Worm (Caenorhabditis elegans) whole organism, mixed stage, embryonic: Measurements from ENCODE around the gene F55B12.2.

ENCODE experiments used
- M03D4.4 ChIP-seq: sonication (generic microtip); optimal IDR thresholded peaks from 2 replicates; lab custom pipeline; 2017; ENCODE audit warnings: mild to moderate bottlenecking, missing genetic modification characterization, missing compliant biosample characterization
- bed-3 ChIP-seq: fragments of 200-800 bp; sonication (Bioruptor generic); optimal IDR thresholded peaks from 3 replicates; lab custom pipeline; 2018; ENCODE audit warnings: mild to moderate bottlenecking, missing genetic modification characterization, moderate library complexity, missing compliant biosample characterization
- blmp-1 ChIP-seq: fragments of 150-350 bp; optimal IDR thresholded peaks from 2 replicates; lab custom pipeline; 2014; ENCODE audit warnings: missing biosample characterization, missing genetic modification characterization
- ceh-39 ChIP-seq: fragments of 150-350 bp; optimal IDR thresholded peaks from 2 replicates; lab custom pipeline; 2014; ENCODE audit warnings: missing biosample characterization, missing genetic modification characterization
- ceh-43 ChIP-seq: fragments of 200-800 bp; sonication (Bioruptor generic); optimal IDR thresholded peaks from 2 replicates; lab custom pipeline; 2018; ENCODE audit warnings: mild to moderate bottlenecking, missing genetic modification characterization, moderate library complexity, missing compliant biosample characterization
- ceh-83 ChIP-seq: fragments of 200-800 bp; sonication (Bioruptor generic); optimal IDR thresholded peaks from 2 replicates; lab custom pipeline; 2018; ENCODE audit warnings: mild to moderate bottlenecking, missing genetic modification characterization, missing compliant biosample characterization
- ces-1 ChIP-seq: fragments of 150-350 bp; optimal IDR thresholded peaks from 2 replicates; lab custom pipeline; 2014; ENCODE audit warnings: missing biosample characterization, missing genetic modification reagents, missing genetic modification characterization
- cnd-1 ChIP-seq: fragments of 200-800 bp; sonication (Bioruptor generic); optimal IDR thresholded peaks from 2 replicates; lab custom pipeline; 2018; ENCODE audit warnings: mild to moderate bottlenecking, missing genetic modification characterization, missing compliant biosample characterization
- drap-1 ChIP-seq: fragments of 200-800 bp; sonication (Bioruptor generic); optimal IDR thresholded peaks from 3 replicates; lab custom pipeline; 2018; ENCODE audit warnings: mild to moderate bottlenecking, missing genetic modification characterization, missing compliant biosample characterization
- elt-1 ChIP-seq: sonication (generic microtip); optimal IDR thresholded peaks from 2 replicates; lab custom pipeline; 2017; ENCODE audit warnings: missing genetic modification characterization, mild to moderate bottlenecking, missing compliant biosample characterization, antibody characterized with exemption, moderate library complexity, borderline replicate concordance; ENCODE audit not compliant: insufficient read depth
- elt-3 ChIP-seq: fragments of 150-350 bp; optimal IDR thresholded peaks from 2 replicates; lab custom pipeline; 2014; ENCODE audit warnings: missing biosample characterization, missing genetic modification characterization
- flh-1 ChIP-seq: fragments of 200-800 bp; sonication (Bioruptor generic); optimal IDR thresholded peaks from 2 replicates; lab custom pipeline; 2018; ENCODE audit warnings: mild to moderate bottlenecking, missing genetic modification characterization, moderate library complexity, missing compliant biosample characterization
- ham-2 ChIP-seq: fragments of 200-800 bp; sonication (Bioruptor generic); optimal IDR thresholded peaks from 2 replicates; lab custom pipeline; 2018; ENCODE audit warnings: mild to moderate bottlenecking, missing genetic modification characterization, missing compliant biosample characterization
- hlh-1 ChIP-seq: fragments of 150-350 bp; optimal IDR thresholded peaks from 2 replicates; lab custom pipeline; 2014; ENCODE audit warnings: missing biosample characterization, missing genetic modification reagents, missing genetic modification characterization
- lin-13 ChIP-seq: fragments of 150-350 bp; optimal IDR thresholded peaks from 2 replicates; lab custom pipeline; 2014; ENCODE audit warnings: missing biosample characterization, missing genetic modification characterization
- lin-32 ChIP-seq: fragments of 200-800 bp; sonication (Bioruptor generic); optimal IDR thresholded peaks from 2 replicates; lab custom pipeline; 2018; ENCODE audit warnings: mild to moderate bottlenecking, missing genetic modification characterization, missing compliant biosample characterization
- lsy-2 ChIP-seq: fragments of 150-350 bp; optimal IDR thresholded peaks from 2 replicates; lab custom pipeline; 2014; ENCODE audit warnings: missing biosample characterization, missing genetic modification characterization
- mab-5 ChIP-seq: fragments of 150-350 bp; optimal IDR thresholded peaks from 2 replicates; lab custom pipeline; 2014; ENCODE audit warnings: missing biosample characterization, missing genetic modification characterization
- mep-1 ChIP-seq: fragments of 150-350 bp; optimal IDR thresholded peaks from 2 replicates; lab custom pipeline; 2017; ENCODE audit warnings: missing biosample characterization, missing genetic modification reagents, missing genetic modification characterization, inconsistent platforms
- mls-2 ChIP-seq: sonication (generic microtip); optimal IDR thresholded peaks from 2 replicates; lab custom pipeline; 2016; ENCODE audit warnings: mild to moderate bottlenecking, missing genetic modification characterization, moderate library complexity, missing compliant biosample characterization
- nhr-12 ChIP-seq: fragments of 150-350 bp; optimal IDR thresholded peaks from 2 replicates; lab custom pipeline; 2014; ENCODE audit warnings: missing biosample characterization, missing genetic modification characterization
- nhr-2 ChIP-seq: fragments of 150-350 bp; optimal IDR thresholded peaks from 2 replicates; lab custom pipeline; 2014; ENCODE audit warnings: missing biosample characterization, missing genetic modification characterization
- nhr-237 ChIP-seq: fragments of 150-350 bp; optimal IDR thresholded peaks from 2 replicates; lab custom pipeline; 2014; ENCODE audit warnings: missing biosample characterization, missing genetic modification characterization
- nhr-28 ChIP-seq: fragments of 150-350 bp; optimal IDR thresholded peaks from 2 replicates; lab custom pipeline; 2014; ENCODE audit warnings: missing biosample characterization, missing genetic modification characterization
- nhr-76 ChIP-seq: sonication (generic microtip); optimal IDR thresholded peaks from 2 replicates; lab custom pipeline; 2017; ENCODE audit warnings: missing biosample characterization, missing genetic modification characterization
- pha-4 ChIP-seq: fragments of 150-350 bp; optimal IDR thresholded peaks from 2 replicates; lab custom pipeline; 2018; ENCODE audit warnings: missing biosample characterization, missing genetic modification reagents, missing genetic modification characterization
- sem-2 ChIP-seq: fragments of 200-800 bp; sonication (Bioruptor generic); optimal IDR thresholded peaks from 2 replicates; lab custom pipeline; 2018; ENCODE audit warnings: mild to moderate bottlenecking, missing genetic modification characterization, missing compliant biosample characterization
- snpc-4 ChIP-seq: fragments of 150-350 bp; optimal IDR thresholded peaks from 2 replicates; lab custom pipeline; 2014; ENCODE audit warnings: missing biosample characterization, missing genetic modification characterization
- sptf-1 ChIP-seq: sonication (generic microtip); optimal IDR thresholded peaks from 2 replicates; lab custom pipeline; 2017; ENCODE audit warnings: mild to moderate bottlenecking, missing genetic modification characterization, moderate library complexity, missing compliant biosample characterization
- tbx-8 ChIP-seq: fragments of 200-800 bp; sonication (Bioruptor generic); optimal IDR thresholded peaks from 2 replicates; lab custom pipeline; 2018; ENCODE audit warnings: mild to moderate bottlenecking, missing genetic modification characterization, moderate library complexity, missing compliant biosample characterization
- unc-120 ChIP-seq: sonication (generic microtip); optimal IDR thresholded peaks from 2 replicates; lab custom pipeline; 2017; ENCODE audit warnings: missing genetic modification characterization, missing compliant biosample characterization; ENCODE audit not compliant: poor library complexity, severe bottlenecking
- unc-39 ChIP-seq: fragments of 150-350 bp; optimal IDR thresholded peaks from 2 replicates; lab custom pipeline; 2014; ENCODE audit warnings: missing biosample characterization, missing genetic modification characterization
- unc-62 ChIP-seq: fragments of 150-350 bp; optimal IDR thresholded peaks from 2 replicates; lab custom pipeline; 2014; ENCODE audit warnings: missing biosample characterization, missing genetic modification reagents, missing genetic modification characterization
- zip-8 ChIP-seq: fragments of 150-350 bp; optimal IDR thresholded peaks from 2 replicates; lab custom pipeline; 2014; ENCODE audit warnings: missing biosample characterization, missing genetic modification characterization
- ztf-11 ChIP-seq: fragments of 150-350 bp; optimal IDR thresholded peaks from 2 replicates; lab custom pipeline; 2014; ENCODE audit warnings: missing biosample characterization, missing genetic modification characterization

Gene F55B12.2

ce11 chrV:13812931-13813330, 3.8 kb downstream of the F55B12.2 start, which contains the start of gene ceh-24:
ceh-24 (plus strand) TSS chrV:13813231.
- TF ChIP-seq ztf-11 = no peak
- no peak for TF ChIP-seq zip-8 (tag; lab: Kevin White, UChicago)
- TF ChIP-seq ceh-39 (tag; lab: Kevin White, UChicago) = no peak
- no peak for TF ChIP-seq nhr-12 (tag; lab: Kevin White, UChicago)
- TF ChIP-seq tbx-8 (GFP tag; lab: Kevin White, UChicago) = no peak
- no peak for TF ChIP-seq lsy-2
- TF ChIP-seq elt-1 (tag; lab: Kevin White, UChicago) = no peak
- no peak for TF ChIP-seq flh-1
- no peak for TF ChIP-seq nhr-237 (tag; lab: Kevin White, UChicago)
- no peak for TF ChIP-seq nhr-76 (tag; lab: Kevin White, UChicago)
- TF ChIP-seq blmp-1 (tag; lab: Kevin White, UChicago) = no peak

ce11 chrV:13812330-13812729, 4.4 kb downstream of the F55B12.2 start:
- TF ChIP-seq lin-32 (no peak), ces-1 (GFP tag; lab: Kevin White, UChicago) (peak; percentile 89)
- TF ChIP-seq, all 35 proteins: peak for 1

ce11 chrV:13808462-13808867, 8.3 kb downstream of the F55B12.2 start:
- TF ChIP-seq nhr-12 (tag; lab: Kevin White, UChicago) (no peak), nhr-76 (tag; lab: Kevin White, UChicago) (no peak), nhr-28 (tag; lab: Kevin White, UChicago) (no peak), M03D4.4 (tag; lab: Kevin White, UChicago) (peak; percentile 45), nhr-2 (tag; lab: Kevin White, UChicago) (peak; percentile 76), elt-3 (tag; lab: Kevin White, UChicago) (no peak), pha-4 (tag; lab: Kevin White, UChicago) (peak; percentile 64), zip-8 (tag; lab: Kevin White, UChicago) (peak; percentile 3), tbx-8 (GFP tag; lab: Kevin White, UChicago) (no peak), bed-3 (GFP tag; lab: Kevin White, UChicago) (no peak), cnd-1 (tag; lab: Kevin White, UChicago) (peak; percentile 69), sem-2 (GFP tag; lab: Kevin White, UChicago) (no peak), mab-5 (no peak), ztf-11 (no peak), lin-32 (no peak), unc-39 (no peak), sptf-1 (tag; lab: Kevin White, UChicago) (peak; percentile 53), mep-1 (tag; lab: Kevin White, UChicago) (peak; percentile 74), lin-13 (tag; lab: Kevin White, UChicago) (peak; percentile 15), mls-2 (peak; percentile 75), ces-1 (GFP tag; lab: Kevin White, UChicago) (peak; percentile 43), nhr-237 (tag; lab: Kevin White, UChicago) (no peak), ham-2 (peak; percentile 96), unc-120 (tag; lab: Kevin White, UChicago) (peak; percentile 74), lsy-2 (peak; percentile 16), ceh-83 (GFP tag; lab: Kevin White, UChicago) (no peak), ceh-43 (GFP tag; lab: Kevin White, UChicago) (no peak), flh-1 (no peak), hlh-1 (tag; lab: Kevin White, UChicago) (peak; percentile 80), ceh-39 (tag; lab: Kevin White, UChicago) (peak; percentile 78), elt-1 (tag; lab: Kevin White, UChicago) (no peak), unc-62 (peak; percentile 56), snpc-4 (no peak), drap-1 (GFP tag; lab: Kevin White, UChicago) (peak; percentile 9), blmp-1 (tag; lab: Kevin White, UChicago) (no peak)

- no peak for TF ChIP-seq zip-8 (tag; lab: Kevin White, UChicago)
- TF ChIP-seq ham-2 = no peak
- TF ChIP-seq unc-120 (tag; lab: Kevin White, UChicago) = peak; percentile 40
- TF ChIP-seq lsy-2 = no peak
- no peak for TF ChIP-seq mls-2
- no peak for TF ChIP-seq tbx-8 (GFP tag; lab: Kevin White, UChicago)
- TF ChIP-seq hlh-1 (tag; lab: Kevin White, UChicago) = peak; percentile 41
- no peak for TF ChIP-seq sptf-1 (tag; lab: Kevin White, UChicago)
- TF ChIP-seq ceh-43 (GFP tag; lab: Kevin White, UChicago) = no peak
- no peak for TF ChIP-seq ces-1 (GFP tag; lab: Kevin White, UChicago)
- no peak for TF ChIP-seq mep-1 (tag; lab: Kevin White, UChicago)
- TF ChIP-seq unc-62 = no peak
- TF ChIP-seq nhr-237 (tag; lab: Kevin White, UChicago) = no peak
- TF ChIP-seq nhr-12 (tag; lab: Kevin White, UChicago) = no peak
- no peak for TF ChIP-seq snpc-4
- TF ChIP-seq, all 35 proteins: peak for 2
These were observed 9.5 kb downstream of the F55B12.2 start, which contains the start of gene swan-1 for ce11 chrV:13807232-13807631. swan-1 (minus strand) TSS chrV:13807237.
